Fruit fly (Drosophila melanogaster) whole organism, embryonic: ENCODE measurements around the gene CG15475.

ENCODE experiments used
- Asciz ChIP-seq: fragments of 200-800 bp; sonication (Bioruptor generic); optimal IDR thresholded peaks from 2 replicates; lab custom pipeline; 2017; ENCODE audit warnings: missing biosample characterization, mild to moderate bottlenecking, missing genetic modification characterization, missing genetic modification reagents
- CG10209 ChIP-seq: fragments of 200-800 bp; sonication (Bioruptor generic); optimal IDR thresholded peaks from 3 replicates; lab custom pipeline; 2017; ENCODE audit warnings: missing biosample characterization, mild to moderate bottlenecking, missing genetic modification characterization, missing genetic modification reagents
- CG11504 ChIP-seq: fragments of 200-800 bp; sonication (Bioruptor generic); optimal IDR thresholded peaks from 3 replicates; lab custom pipeline; 2019; ENCODE audit warnings: missing biosample characterization, mild to moderate bottlenecking, missing genetic modification characterization, moderate library complexity
- CG12219 ChIP-seq: fragments of 200-800 bp; sonication (Bioruptor generic); optimal IDR thresholded peaks from 3 replicates; lab custom pipeline; 2018; ENCODE audit warnings: missing biosample characterization, mild to moderate bottlenecking, missing genetic modification characterization
- CG13123 ChIP-seq: fragments of 200-800 bp; sonication (Bioruptor generic); optimal IDR thresholded peaks from 2 replicates; lab custom pipeline; 2016; ENCODE audit warnings: missing biosample characterization, missing genetic modification characterization
- CG13775 ChIP-seq: fragments of 200-800 bp; sonication (Bioruptor generic); optimal IDR thresholded peaks from 3 replicates; lab custom pipeline; 2017; ENCODE audit warnings: missing biosample characterization, mild to moderate bottlenecking, missing genetic modification characterization
- CG13894 ChIP-seq: fragments of 200-800 bp; sonication (Bioruptor generic); optimal IDR thresholded peaks from 3 replicates; lab custom pipeline; 2018; ENCODE audit warnings: missing biosample characterization, mild to moderate bottlenecking, missing genetic modification characterization, moderate library complexity
- CG14014 ChIP-seq: fragments of 200-800 bp; sonication (Bioruptor generic); IDR thresholded peaks from 2 replicates; pipeline ENCODE4 v1.3.6; 2022; ENCODE audit warnings: missing biosample characterization, missing genetic modification characterization
- CG14667 ChIP-seq: fragments of 200-800 bp; sonication (Bioruptor generic); IDR thresholded peaks from 2 replicates; pipeline ENCODE4 v1.3.6; 2022; ENCODE audit warnings: missing biosample characterization, missing genetic modification characterization
- CG15269 ChIP-seq: fragments of 200-800 bp; sonication (Bioruptor generic); optimal IDR thresholded peaks from 2 replicates; lab custom pipeline; 2018; ENCODE audit warnings: missing biosample characterization, mild to moderate bottlenecking, missing genetic modification characterization, moderate library complexity
- CG16815 ChIP-seq: fragments of 200-800 bp; sonication (Bioruptor generic); optimal IDR thresholded peaks from 3 replicates; lab custom pipeline; 2017; ENCODE audit warnings: missing biosample characterization, mild to moderate bottlenecking, missing genetic modification characterization
- CG17568 ChIP-seq: fragments of 200-800 bp; sonication (Bioruptor generic); optimal IDR thresholded peaks from 2 replicates; lab custom pipeline; 2018; ENCODE audit warnings: missing biosample characterization, mild to moderate bottlenecking, missing genetic modification characterization, moderate library complexity
- CG17829 ChIP-seq: fragments of 200-800 bp; optimal IDR thresholded peaks from 2 replicates; lab custom pipeline; 2019; ENCODE audit warnings: missing biosample characterization, mild to moderate bottlenecking, missing genetic modification characterization, moderate library complexity
- CG18262 ChIP-seq: fragments of 200-800 bp; optimal IDR thresholded peaks from 3 replicates; lab custom pipeline; 2019; ENCODE audit warnings: missing biosample characterization, mild to moderate bottlenecking, missing genetic modification characterization, moderate library complexity
- CG30431 ChIP-seq: fragments of 200-800 bp; sonication (Bioruptor generic); optimal IDR thresholded peaks from 2 replicates; lab custom pipeline; 2017; ENCODE audit warnings: missing biosample characterization, missing genetic modification characterization
- CG34422 ChIP-seq: fragments of 200-800 bp; sonication (Bioruptor generic); IDR thresholded peaks from 3 replicates; pipeline ENCODE4 v1.3.6; 2022; ENCODE audit warnings: missing biosample characterization, missing genetic modification characterization
- CG4404 ChIP-seq: fragments of 200-800 bp; sonication (Bioruptor generic); IDR thresholded peaks from 2 replicates; pipeline ENCODE4 v1.3.6; 2022; ENCODE audit warnings: missing biosample characterization, missing genetic modification characterization
- CG6854 ChIP-seq: fragments of 200-800 bp; sonication (Bioruptor generic); optimal IDR thresholded peaks from 3 replicates; lab custom pipeline; 2017; ENCODE audit warnings: missing biosample characterization, mild to moderate bottlenecking, missing genetic modification characterization
- CG7357 ChIP-seq: fragments of 200-800 bp; sonication (Bioruptor generic); IDR thresholded peaks from 3 replicates; pipeline ENCODE4 v1.3.6; 2022; ENCODE audit warnings: missing biosample characterization, missing genetic modification characterization
- CG7745 ChIP-seq: fragments of 200-800 bp; sonication (Bioruptor generic); optimal IDR thresholded peaks from 2 replicates; lab custom pipeline; 2018; ENCODE audit warnings: missing biosample characterization, mild to moderate bottlenecking, missing genetic modification characterization, moderate library complexity
- CG7963 ChIP-seq: fragments of 200-800 bp; sonication (Bioruptor generic); IDR thresholded peaks from 3 replicates; pipeline ENCODE4 v1.3.6; 2022; ENCODE audit warnings: missing biosample characterization, missing genetic modification characterization; ENCODE audit not compliant: partially characterized antibody
- CG9609 ChIP-seq: fragments of 200-800 bp; sonication (Bioruptor generic); optimal IDR thresholded peaks from 3 replicates; lab custom pipeline; 2016; ENCODE audit warnings: missing biosample characterization, missing genetic modification characterization
- CTCF ChIP-seq: fragments of 200-800 bp; sonication (Bioruptor generic); optimal IDR thresholded peaks from 2 replicates; lab custom pipeline; 2017; ENCODE audit warnings: missing biosample characterization, mild to moderate bottlenecking, missing genetic modification characterization, moderate library complexity
- CkIIα-i1 ChIP-seq: fragments of 200-800 bp; sonication (Bioruptor generic); IDR thresholded peaks from 2 replicates; pipeline ENCODE4 v1.3.6; 2022; ENCODE audit warnings: missing biosample characterization, missing genetic modification characterization
- D19A ChIP-seq: fragments of 200-800 bp; optimal IDR thresholded peaks from 3 replicates; lab custom pipeline; 2019; ENCODE audit warnings: missing biosample characterization, mild to moderate bottlenecking, missing genetic modification characterization, moderate library complexity
- HLH4C ChIP-seq: fragments of 200-800 bp; sonication (Bioruptor generic); IDR thresholded peaks from 3 replicates; pipeline ENCODE4 v1.3.6; 2022; ENCODE audit warnings: missing biosample characterization, missing genetic modification characterization; ENCODE audit not compliant: partially characterized antibody
- Lim3 ChIP-seq: fragments of 200-800 bp; sonication (Bioruptor generic); IDR thresholded peaks from 2 replicates; pipeline ENCODE4 v1.3.6; 2022; ENCODE audit warnings: missing biosample characterization, missing genetic modification characterization
- Rx ChIP-seq: fragments of 200-800 bp; sonication (Bioruptor generic); IDR thresholded peaks from 2 replicates; pipeline ENCODE4 v1.3.6; 2022; ENCODE audit warnings: missing biosample characterization, missing genetic modification characterization
- Sry-β ChIP-seq: fragments of 200-800 bp; sonication (Bioruptor generic); optimal IDR thresholded peaks from 2 replicates; lab custom pipeline; 2018; ENCODE audit warnings: missing biosample characterization, mild to moderate bottlenecking, missing genetic modification characterization, moderate library complexity
- Xbp1 ChIP-seq: fragments of 200-800 bp; sonication (Bioruptor generic); optimal IDR thresholded peaks from 3 replicates; lab custom pipeline; 2016; ENCODE audit warnings: missing biosample characterization, mild to moderate bottlenecking, missing genetic modification characterization
- bbx ChIP-seq: fragments of 200-800 bp; sonication (Bioruptor generic); IDR thresholded peaks from 2 replicates; pipeline ENCODE4 v1.3.6; 2022; ENCODE audit warnings: missing biosample characterization, missing genetic modification characterization; ENCODE audit not compliant: partially characterized antibody
- chn ChIP-seq: fragments of 200-800 bp; sonication (Bioruptor generic); optimal IDR thresholded peaks from 2 replicates; lab custom pipeline; 2016; ENCODE audit warnings: missing biosample characterization, missing genetic modification characterization
- crol ChIP-seq: fragments of 200-800 bp; sonication (Bioruptor generic); IDR thresholded peaks from 2 replicates; pipeline ENCODE4 v1.3.6; 2022; ENCODE audit warnings: missing biosample characterization, missing genetic modification characterization
- dm ChIP-seq: fragments of 200-800 bp; sonication (Bioruptor generic); optimal IDR thresholded peaks from 3 replicates; lab custom pipeline; 2016; ENCODE audit warnings: missing biosample characterization, missing genetic modification characterization
- fd3F ChIP-seq: fragments of 200-800 bp; sonication (Bioruptor generic); optimal IDR thresholded peaks from 2 replicates; lab custom pipeline; 2018; ENCODE audit warnings: missing biosample characterization, mild to moderate bottlenecking, missing genetic modification characterization, moderate library complexity
- fd96Cb ChIP-seq: fragments of 200-800 bp; sonication (Bioruptor generic); optimal IDR thresholded peaks from 2 replicates; lab custom pipeline; 2018; ENCODE audit warnings: missing biosample characterization, mild to moderate bottlenecking, missing genetic modification characterization, moderate library complexity
- hkb ChIP-seq, 2 experiments: fragments of 200-800 bp in 1 of 2; fragments of >200 bp in 1 of 2; sonication (Bioruptor generic) in 1 of 2; IDR thresholded peaks in 1 of 2; optimal IDR thresholded peaks in 1 of 2; 2 replicates each; pipeline versions ENCODE4 v1.3.6 to Lab custom; 2017 to 2022; ENCODE audit warnings: missing biosample characterization in 1 of 2, missing genetic modification characterization in 1 of 2
- insv ChIP-seq, 2 experiments: fragments of 200-800 bp; sonication (Bioruptor generic); optimal IDR thresholded peaks; 3 replicates each; lab custom pipeline; 2016 to 2018; ENCODE audit warnings: missing biosample characterization in 2 of 2, missing genetic modification characterization in 2 of 2
- inv ChIP-seq: fragments of 200-800 bp; sonication (Bioruptor generic); IDR thresholded peaks from 2 replicates; pipeline ENCODE4 v1.3.6; 2022; ENCODE audit warnings: missing biosample characterization, missing genetic modification characterization; ENCODE audit not compliant: partially characterized antibody
- jing ChIP-seq: fragments of 200-800 bp; sonication (Bioruptor generic); optimal IDR thresholded peaks from 2 replicates; lab custom pipeline; 2018; ENCODE audit warnings: missing biosample characterization, mild to moderate bottlenecking, missing genetic modification characterization
- lola ChIP-seq, 3 experiments: fragments of >200 bp in 2 of 3; fragments of 200-800 bp in 1 of 3; sonication (Bioruptor generic) in 1 of 3; optimal IDR thresholded peaks; 2 replicates each; lab custom pipeline; 2017 to 2019; ENCODE audit warnings: missing biosample characterization in 3 of 3, missing genetic modification characterization in 3 of 3, mild to moderate bottlenecking in 1 of 3, moderate library complexity in 1 of 3
- p53 ChIP-seq: fragments of 200-800 bp; sonication (Bioruptor generic); optimal IDR thresholded peaks from 2 replicates; lab custom pipeline; 2016; ENCODE audit warnings: missing biosample characterization, missing genetic modification characterization
- pan ChIP-seq, 4 experiments: fragments of >200 bp in 3 of 4; fragments of 200-800 bp in 1 of 4; sonication (Bioruptor generic) in 1 of 4; optimal IDR thresholded peaks in 3 of 4; IDR thresholded peaks in 1 of 4; 2 replicates each; pipeline versions ENCODE4 v1.3.6 to Lab custom; 2017 to 2022; ENCODE audit warnings: missing biosample characterization in 2 of 4, missing genetic modification characterization in 2 of 4, mixed read lengths in 1 of 4
- pfk ChIP-seq: fragments of 200-800 bp; sonication (Bioruptor generic); optimal IDR thresholded peaks from 2 replicates; lab custom pipeline; 2018; ENCODE audit warnings: missing biosample characterization, mild to moderate bottlenecking, missing genetic modification characterization, moderate library complexity
- pzg ChIP-seq: fragments of 200-800 bp; sonication (Bioruptor generic); optimal IDR thresholded peaks from 3 replicates; lab custom pipeline; 2018; ENCODE audit warnings: missing biosample characterization, mild to moderate bottlenecking, missing genetic modification characterization, moderate library complexity
- salm ChIP-seq: fragments of 200-800 bp; sonication (Bioruptor generic); optimal IDR thresholded peaks from 2 replicates; lab custom pipeline; 2018; ENCODE audit warnings: missing biosample characterization, mild to moderate bottlenecking, missing genetic modification characterization
- scrt ChIP-seq: fragments of 200-800 bp; sonication (Bioruptor generic); optimal IDR thresholded peaks from 2 replicates; lab custom pipeline; 2018; ENCODE audit warnings: missing biosample characterization, mild to moderate bottlenecking, missing genetic modification characterization, moderate library complexity
- sqz ChIP-seq: fragments of 200-800 bp; sonication (Bioruptor generic); optimal IDR thresholded peaks from 3 replicates; lab custom pipeline; 2018; ENCODE audit warnings: missing biosample characterization, mild to moderate bottlenecking, missing genetic modification characterization
- ssp ChIP-seq: fragments of 200-800 bp; sonication (Bioruptor generic); IDR thresholded peaks from 2 replicates; pipeline ENCODE4 v1.3.6; 2022; ENCODE audit warnings: missing biosample characterization, missing genetic modification characterization
- ttk ChIP-seq: fragments of 200-800 bp; sonication (Bioruptor generic); IDR thresholded peaks from 2 replicates; pipeline ENCODE4 v2.1.2; 2022; ENCODE audit warnings: missing biosample characterization, missing genetic modification characterization

CG15475 gene

dm6 chr2L:20649891-20650290 is 35.6 kb downstream of the CG15475 start, which contains the start of gene CG2611 (continued):
- TF ChIP-seq CG16815 (GFP tag; lab: Kevin White, UChicago) (no peak), lola (GFP tag; optimal IDR thresholded peaks at IDR 0.05; lab: Kevin White, UChicago) (peak in 1 of 3 experiments; percentile 35), p53 (GFP tag; lab: Kevin White, UChicago) (no peak), pan (optimal IDR thresholded peaks at IDR 0.05; lab: Kevin White, UChicago) (no peak), pan (GFP tag; optimal IDR thresholded peaks at IDR 0.05 in 1 of 2, IDR thresholded peaks at IDR 0.05 in 1 of 2) (peak in 1 of 2 experiments; percentile 59), CG7963 (GFP tag; lab: Robert Waterston, UW) (no peak), CkIIα-i1 (GFP tag; lab: Robert Waterston, UW) (no peak), CG34422 (GFP tag; lab: Robert Waterston, UW) (peak; percentile 75; the same call in 2 of the 3 replicates), pzg (GFP tag; lab: Kevin White, UChicago) (peak; percentile 51), D19A (no peak), salm (no peak), CG13894 (no peak), CG14667 (GFP tag; lab: Robert Waterston, UW) (no peak), Lim3 (GFP tag; lab: Robert Waterston, UW) (no peak), HLH4C (no peak), inv (GFP tag; lab: Robert Waterston, UW) (no peak), fd96Cb (tag; lab: Kevin White, UChicago) (peak; percentile 8), bbx (GFP tag; lab: Robert Waterston, UW) (no peak), Rx (no peak), Asciz (GFP tag; lab: Kevin White, UChicago) (peak; percentile 29), CTCF (no peak), ttk (peak; percentile 30), ssp (no peak), CG9609 (GFP tag; lab: Kevin White, UChicago) (peak; percentile 30), Xbp1 (GFP tag; lab: Kevin White, UChicago) (peak; percentile 60), sqz (no peak), CG17568 (GFP tag; lab: Kevin White, UChicago) (no peak), Sry-β (GFP tag; lab: Kevin White, UChicago) (no peak), dm (GFP tag; lab: Kevin White, UChicago) (peak; percentile 37), crol (GFP tag; lab: Robert Waterston, UW) (no peak), chn (GFP tag; lab: Kevin White, UChicago) (peak; percentile 48), CG7745 (tag; lab: Kevin White, UChicago) (no peak), CG10209 (GFP tag; lab: Kevin White, UChicago) (no peak), CG14014 (GFP tag; lab: Robert Waterston, UW) (peak; percentile 60), CG17829 (tag; lab: Kevin White, UChicago) (peak; percentile 26), insv (GFP tag; optimal IDR thresholded peaks at IDR 0.05; lab: Kevin White, UChicago) (no peak), CG13775 (GFP tag; lab: Kevin White, UChicago) (peak; percentile 37), CG15269 (tag; lab: Kevin White, UChicago) (no peak), CG13123 (GFP tag; lab: Kevin White, UChicago) (peak; percentile 28), CG30431 (GFP tag; lab: Kevin White, UChicago) (no peak), CG12219 (no peak), CG4404 (GFP tag; lab: Robert Waterston, UW) (no peak), CG11504 (tag; lab: Kevin White, UChicago) (no peak), CG18262 (tag; lab: Kevin White, UChicago) (peak; percentile 45), jing (GFP tag; lab: Kevin White, UChicago) (no peak), scrt (GFP tag; lab: Kevin White, UChicago) (no peak), CG7357 (GFP tag; lab: Robert Waterston, UW) (no peak), CG6854 (no peak), pfk (GFP tag; lab: Kevin White, UChicago) (no peak), fd3F (GFP tag; lab: Kevin White, UChicago) (peak; percentile 15), hkb (optimal IDR thresholded peaks at IDR 0.05; lab: Kevin White, UChicago) (no peak), hkb (GFP tag; IDR thresholded peaks at IDR 0.05; lab: Robert Waterston, UW) (peak; percentile 47)
